Worm (Caenorhabditis elegans): Measurements from ENCODE around the gene K08D12.4.

- TF ChIP-seq med-1 (GFP tag; optimal IDR thresholded peaks at IDR 0.05; ENCODE audit: insufficient read depth) (no peak), flt-1 (GFP tag; IDR thresholded peaks at IDR 0.05) (no peak), ztf-29 (GFP tag; IDR thresholded peaks at IDR 0.05) (no peak), tab-1 (GFP tag; IDR thresholded peaks at IDR 0.05) (no peak)
Observed at ce11 chrIV:1691651-1692050, 15.4 kb upstream of the K08D12.4 start.

All from whole organism, midembryonic.